Worm (Caenorhabditis elegans): Measurements from ENCODE around the gene F22B7.9.

Gene F22B7.9

ce11 chrIII:8648589-8648988 is 5.1 kb downstream of the F22B7.9 start, which contains the start of gene F22B7.3:
Gene F22B7.3, plus strand, starts transcription at chrIII:8648889.
- TF ChIP-seq ttx-3 (tag; optimal IDR thresholded peaks at IDR 0.05), result no peak
- no peak for TF ChIP-seq hlh-6 (tag; optimal IDR thresholded peaks at IDR 0.05)
- no peak for TF ChIP-seq nfya-1 (tag; optimal IDR thresholded peaks at IDR 0.05)
- TF ChIP-seq ceh-14 (tag; optimal IDR thresholded peaks at IDR 0.05), result no peak
- TF ChIP-seq mec-3 (tag; optimal IDR thresholded peaks at IDR 0.05; ENCODE audit: borderline replicate concordance), result no peak
- TF ChIP-seq ama-1 (optimal IDR thresholded peaks at IDR 0.05), result no peak
- TF ChIP-seq ceh-22 (tag; optimal IDR thresholded peaks at IDR 0.05), result no peak
- TF ChIP-seq ztf-16 (tag; optimal IDR thresholded peaks at IDR 0.05), result no peak

DNA sequence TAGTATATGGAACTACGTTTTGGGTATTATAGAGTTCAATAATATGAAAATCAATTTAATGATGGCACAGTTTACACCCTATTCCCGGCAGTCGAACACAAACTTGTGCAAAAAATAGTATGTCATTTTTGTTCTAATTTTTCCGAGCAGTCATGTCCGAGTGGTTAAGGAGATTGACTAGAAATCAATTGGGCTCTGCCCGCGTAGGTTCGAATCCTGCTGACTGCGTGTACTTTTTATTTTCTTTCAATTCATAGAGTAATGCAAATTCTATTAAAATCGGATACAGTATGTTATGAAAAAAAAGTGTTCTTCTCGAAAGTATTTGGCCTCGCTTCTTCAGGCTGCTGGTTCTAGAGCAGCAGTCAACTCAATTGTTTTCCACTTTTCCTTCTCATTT is 7.7 kb downstream of the F22B7.9 start:
- no peak for TF ChIP-seq ztf-16 (tag; optimal IDR thresholded peaks at IDR 0.05)
- TF ChIP-seq C38D4.7 (GFP tag; optimal IDR thresholded peaks at IDR 0.05), result no peak
- TF ChIP-seq hlh-13 (GFP tag; optimal IDR thresholded peaks at IDR 0.05), result no peak
- TF ChIP-seq sox-4 (tag; optimal IDR thresholded peaks at IDR 0.05), result no peak
- no peak for TF ChIP-seq lim-6 (tag; optimal IDR thresholded peaks at IDR 0.05)
- no peak for TF ChIP-seq K02D7.2 (tag; optimal IDR thresholded peaks at IDR 0.05)
- TF ChIP-seq pat-9 (tag; optimal IDR thresholded peaks at IDR 0.05), result no peak
- no peak for TF ChIP-seq lin-11 (tag; optimal IDR thresholded peaks at IDR 0.05)

ce11 chrIII:8643639-8644038 is 10.1 kb downstream of the F22B7.9 start, which contains the start of gene twk-7:
Gene twk-7, minus strand, starts transcription at chrIII:8643739.
- no peak for TF ChIP-seq lin-11 (tag; optimal IDR thresholded peaks at IDR 0.05)
- TF ChIP-seq C38D4.7 (GFP tag; optimal IDR thresholded peaks at IDR 0.05), result no peak
- TF ChIP-seq pros-1 (tag; optimal IDR thresholded peaks at IDR 0.05), result no peak
- TF ChIP-seq ceh-19 (GFP tag; optimal IDR thresholded peaks at IDR 0.05), result no peak
- TF ChIP-seq ceh-45 (GFP tag; IDR thresholded peaks at IDR 0.05), result no peak
- no peak for TF ChIP-seq pax-1 (tag; optimal IDR thresholded peaks at IDR 0.05)
- no peak for TF ChIP-seq tbx-2 (tag; optimal IDR thresholded peaks at IDR 0.05)
- no peak for TF ChIP-seq dve-1 (tag; optimal IDR thresholded peaks at IDR 0.05)
- TF ChIP-seq unc-55 (GFP tag; optimal IDR thresholded peaks at IDR 0.05), result no peak
- no peak for TF ChIP-seq K02D7.2 (tag; optimal IDR thresholded peaks at IDR 0.05)
- TF ChIP-seq tbx-7 (tag; optimal IDR thresholded peaks at IDR 0.05), result no peak

DNA sequence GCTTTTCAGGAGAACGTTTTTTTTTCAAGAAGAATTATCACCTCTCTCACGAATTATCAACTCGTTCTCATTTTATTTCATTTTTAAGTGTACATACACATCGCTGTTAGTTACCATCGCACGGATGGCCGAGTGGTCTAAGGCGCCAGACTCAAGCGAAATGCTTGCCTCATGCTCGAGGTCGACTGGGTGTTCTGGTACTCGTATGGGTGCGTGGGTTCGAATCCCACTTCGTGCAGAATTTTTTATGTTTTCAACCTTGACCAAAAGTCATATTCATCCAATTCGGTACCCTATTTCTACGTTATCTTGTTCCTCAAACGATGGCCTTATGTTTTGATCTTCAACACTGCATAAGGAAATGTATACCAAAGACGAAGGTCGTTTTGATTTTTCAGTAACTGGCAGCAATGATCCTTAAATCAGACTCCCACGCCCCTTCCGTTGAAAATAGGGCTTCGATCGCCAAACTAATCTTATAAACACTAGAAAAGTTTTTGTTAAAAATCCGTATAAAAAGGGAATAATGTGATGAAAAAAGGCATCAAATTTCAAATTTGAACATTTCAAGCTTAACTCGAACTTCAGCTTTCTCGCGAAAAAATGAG is 14.4 kb downstream of the F22B7.9 start, which contains the start of gene fip-1:
Gene fip-1, plus strand, starts transcription at position 558 of the 608 bp plus-strand sequence.
- TF ChIP-seq ceh-48 (tag; optimal IDR thresholded peaks at IDR 0.05), result no peak
- no peak for TF ChIP-seq lim-6 (tag; optimal IDR thresholded peaks at IDR 0.05)
- TF ChIP-seq ceh-14 (tag; optimal IDR thresholded peaks at IDR 0.05), result no peak

DNA sequence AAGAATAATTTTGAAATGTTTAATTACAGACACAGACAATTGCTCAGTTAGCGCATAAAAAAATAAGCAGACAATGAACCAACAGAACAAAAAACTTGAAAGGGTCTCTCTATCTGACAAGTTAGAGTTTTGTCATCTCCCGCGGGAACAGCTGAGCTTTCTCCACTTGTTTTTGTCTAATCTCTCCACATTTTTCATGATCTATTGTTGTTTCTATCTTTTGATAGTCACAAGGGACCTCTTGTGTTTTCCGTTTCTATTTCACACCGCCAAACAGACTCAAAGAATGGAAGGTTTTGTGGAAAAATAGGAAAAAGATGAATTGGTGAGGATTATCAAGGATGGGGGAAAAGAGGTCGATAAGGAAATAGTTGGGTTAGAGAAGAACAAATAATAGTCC is 16.9 kb downstream of the F22B7.9 start:
- no peak for TF ChIP-seq lim-6 (tag; optimal IDR thresholded peaks at IDR 0.05)
- no peak for TF ChIP-seq hlh-13 (GFP tag; optimal IDR thresholded peaks at IDR 0.05)
- no peak for TF ChIP-seq dve-1 (tag; optimal IDR thresholded peaks at IDR 0.05)
- no peak for TF ChIP-seq pag-3 (tag; optimal IDR thresholded peaks at IDR 0.05; ENCODE audit: borderline replicate concordance)
- no peak for TF ChIP-seq ets-4 (tag; optimal IDR thresholded peaks at IDR 0.05)
- TF ChIP-seq hlh-8 (tag; optimal IDR thresholded peaks at IDR 0.05), result no peak
- TF ChIP-seq ceh-48 (tag; optimal IDR thresholded peaks at IDR 0.05), result no peak
- no peak for TF ChIP-seq gmeb-2 (tag; optimal IDR thresholded peaks at IDR 0.05)
- no peak for TF ChIP-seq hlh-6 (tag; optimal IDR thresholded peaks at IDR 0.05)
- no peak for TF ChIP-seq mec-3 (tag; optimal IDR thresholded peaks at IDR 0.05; ENCODE audit: borderline replicate concordance)

DNA sequence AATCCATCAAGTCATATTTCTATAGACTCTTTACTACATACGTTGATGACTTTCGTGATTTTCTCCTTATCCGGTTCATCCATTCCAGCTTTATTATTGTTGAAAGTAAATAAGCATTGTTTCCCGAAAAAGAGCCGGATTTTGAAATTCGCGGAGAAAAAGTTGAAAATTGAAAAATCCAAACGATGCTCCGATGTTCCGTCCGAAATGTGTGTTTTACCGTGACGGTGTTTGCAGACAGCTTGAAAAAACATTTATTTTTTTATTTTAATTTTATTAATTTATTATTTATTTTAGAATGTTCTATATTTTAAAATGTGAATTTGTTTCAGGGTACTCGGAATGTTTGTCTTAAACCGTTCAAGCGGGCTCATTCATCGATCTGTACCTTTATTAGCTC is 22.9 kb downstream of the F22B7.9 start, which contains the start of gene dnj-10:
Gene dnj-10, plus strand, starts transcription at position 333 of the 400 bp plus-strand sequence.
- TF ChIP-seq dve-1 (tag; optimal IDR thresholded peaks at IDR 0.05) (no peak), hlh-13 (GFP tag; optimal IDR thresholded peaks at IDR 0.05) (no peak), unc-42 (tag; optimal IDR thresholded peaks at IDR 0.05) (peak; percentile 6)

All from whole organism, late embryonic.